Worm (Caenorhabditis elegans) whole organism, young adult: ENCODE results near the gene egl-21.

ENCODE experiments used
- B0019.2 ChIP-seq: fragments of 200-800 bp; sonication (Bioruptor generic); conservative IDR thresholded peaks from 2 replicates; pipeline ENCODE4 v1.3.6; 2022; ENCODE audit warnings: missing genetic modification reagents, missing genetic modification characterization, missing compliant biosample characterization
- B0261.1 ChIP-seq: sonication (generic microtip); optimal IDR thresholded peaks from 2 replicates; lab custom pipeline; 2016; ENCODE audit warnings: mild to moderate bottlenecking, missing genetic modification characterization, moderate library complexity, missing compliant biosample characterization
- B0336.3 ChIP-seq: fragments of 200-800 bp; sonication (Bioruptor generic); IDR thresholded peaks from 2 replicates; pipeline ENCODE4 v1.3.6; 2022; ENCODE audit warnings: missing genetic modification characterization, missing compliant biosample characterization
- C06A6.2 ChIP-seq: fragments of 200-800 bp; sonication (Bioruptor generic); conservative IDR thresholded peaks from 2 replicates; pipeline ENCODE4 v1.3.6; 2022; ENCODE audit warnings: missing genetic modification characterization, missing compliant biosample characterization
- D2030.7 ChIP-seq: fragments of 200-800 bp; sonication (Bioruptor generic); IDR thresholded peaks from 2 replicates; pipeline ENCODE4 v1.3.6; 2022; ENCODE audit warnings: missing genetic modification reagents, missing genetic modification characterization, missing compliant biosample characterization
- F10E7.11 ChIP-seq: sonication (generic microtip); optimal IDR thresholded peaks from 2 replicates; lab custom pipeline; 2017; ENCODE audit warnings: mild to moderate bottlenecking, missing genetic modification characterization, moderate library complexity, missing compliant biosample characterization
- F37B4.10 ChIP-seq: fragments of 200-800 bp; sonication (Bioruptor generic); IDR thresholded peaks from 2 replicates; pipeline ENCODE4 v1.3.6; 2022; ENCODE audit warnings: missing genetic modification characterization, missing compliant biosample characterization
- F39B2.1 ChIP-seq: fragments of 200-800 bp; sonication (Bioruptor generic); IDR thresholded peaks from 2 replicates; pipeline ENCODE4 v1.3.6; 2022; ENCODE audit warnings: missing genetic modification reagents, missing genetic modification characterization, missing compliant biosample characterization
- F52B5.7 ChIP-seq: sonication (generic microtip); optimal IDR thresholded peaks from 2 replicates; lab custom pipeline; 2016; ENCODE audit warnings: mild to moderate bottlenecking, missing genetic modification characterization, missing compliant biosample characterization
- K11D2.4 ChIP-seq: fragments of 200-800 bp; sonication (Bioruptor generic); IDR thresholded peaks from 2 replicates; pipeline ENCODE4 v1.3.6; 2022; ENCODE audit warnings: missing genetic modification reagents, missing genetic modification characterization, missing compliant biosample characterization
- K12H6.12 ChIP-seq: fragments of 200-800 bp; sonication (Bioruptor generic); optimal IDR thresholded peaks from 2 replicates; lab custom pipeline; 2018; ENCODE audit warnings: mild to moderate bottlenecking, missing genetic modification characterization, missing compliant biosample characterization
- Y53F4B.3 ChIP-seq: fragments of 200-800 bp; sonication (Bioruptor generic); IDR thresholded peaks from 2 replicates; pipeline ENCODE4 v1.3.6; 2022; ENCODE audit warnings: missing genetic modification reagents, missing genetic modification characterization, missing compliant biosample characterization
- Y53G8AR.9 ChIP-seq: fragments of 200-800 bp; sonication (Bioruptor generic); conservative IDR thresholded peaks from 2 replicates; pipeline ENCODE4 v1.3.6; 2022; ENCODE audit warnings: missing genetic modification reagents, missing genetic modification characterization, missing compliant biosample characterization
- Y67H2A.10 ChIP-seq: fragments of 200-800 bp; sonication (Bioruptor generic); conservative IDR thresholded peaks from 2 replicates; pipeline ENCODE4 v1.3.6; 2022; ENCODE audit warnings: missing genetic modification reagents, missing genetic modification characterization, missing compliant biosample characterization
- Y79H2A.3 ChIP-seq: fragments of 200-800 bp; sonication (Bioruptor generic); conservative IDR thresholded peaks from 2 replicates; pipeline ENCODE4 v1.3.6; 2022; ENCODE audit warnings: missing genetic modification reagents, missing genetic modification characterization, missing compliant biosample characterization
- akir-1 ChIP-seq: fragments of 200-800 bp; sonication (Bioruptor generic); optimal IDR thresholded peaks from 2 replicates; lab custom pipeline; 2018; ENCODE audit warnings: mild to moderate bottlenecking, missing genetic modification characterization, moderate library complexity, missing compliant biosample characterization
- aptf-2 ChIP-seq: fragments of 200-800 bp; sonication (Bioruptor generic); conservative IDR thresholded peaks from 2 replicates; pipeline ENCODE4 v1.3.6; 2022; ENCODE audit warnings: missing genetic modification reagents, missing genetic modification characterization, missing compliant biosample characterization
- atf-7 ChIP-seq: sonication (generic microtip); optimal IDR thresholded peaks from 2 replicates; lab custom pipeline; 2017; ENCODE audit warnings: mild to moderate bottlenecking, missing genetic modification characterization, missing compliant biosample characterization
- athp-1 ChIP-seq: sonication (generic microtip); optimal IDR thresholded peaks from 2 replicates; lab custom pipeline; 2017; ENCODE audit warnings: mild to moderate bottlenecking, missing genetic modification characterization, missing compliant biosample characterization
- attf-3 ChIP-seq: fragments of 200-800 bp; sonication (Bioruptor generic); conservative IDR thresholded peaks from 2 replicates; pipeline ENCODE4 v1.3.6; 2022; ENCODE audit warnings: missing genetic modification reagents, missing genetic modification characterization, missing compliant biosample characterization
- attf-6 ChIP-seq: fragments of 200-800 bp; sonication (Bioruptor generic); IDR thresholded peaks from 2 replicates; pipeline ENCODE4 v1.3.6; 2022; ENCODE audit warnings: missing genetic modification reagents, missing genetic modification characterization, missing compliant biosample characterization
- bed-2 ChIP-seq: fragments of 200-800 bp; sonication (Bioruptor generic); IDR thresholded peaks from 2 replicates; pipeline ENCODE4 v1.3.6; 2022; ENCODE audit warnings: missing genetic modification reagents, missing genetic modification characterization, missing compliant biosample characterization
- cebp-2 ChIP-seq: fragments of 200-800 bp; sonication (Bioruptor generic); IDR thresholded peaks from 2 replicates; pipeline ENCODE4 v1.3.6; 2022; ENCODE audit warnings: missing genetic modification characterization, missing compliant biosample characterization
- ceh-100 ChIP-seq: fragments of 200-800 bp; sonication (Bioruptor generic); IDR thresholded peaks from 2 replicates; pipeline ENCODE4 v1.3.6; 2022; ENCODE audit warnings: missing genetic modification reagents, missing genetic modification characterization, missing compliant biosample characterization
- ceh-27 ChIP-seq: fragments of 200-800 bp; sonication (Bioruptor generic); optimal IDR thresholded peaks from 2 replicates; lab custom pipeline; 2018; ENCODE audit warnings: mild to moderate bottlenecking, missing genetic modification characterization, moderate library complexity, missing compliant biosample characterization
- chd-7 ChIP-seq: sonication (generic microtip); optimal IDR thresholded peaks from 2 replicates; lab custom pipeline; 2016; ENCODE audit warnings: mild to moderate bottlenecking, missing genetic modification characterization, moderate library complexity, missing compliant biosample characterization
- dox-1 ChIP-seq: fragments of 200-800 bp; sonication (Bioruptor generic); IDR thresholded peaks from 2 replicates; pipeline ENCODE4 v1.3.6; 2022; ENCODE audit warnings: missing genetic modification reagents, missing genetic modification characterization, missing compliant biosample characterization
- dpl-1 ChIP-seq: fragments of 150-350 bp; optimal IDR thresholded peaks from 2 replicates; lab custom pipeline; 2014; ENCODE audit warnings: missing biosample characterization, missing genetic modification reagents, missing genetic modification characterization
- efl-1 ChIP-seq: fragments of 150-350 bp; optimal IDR thresholded peaks from 2 replicates; lab custom pipeline; 2014; ENCODE audit warnings: missing biosample characterization, missing genetic modification reagents, missing genetic modification characterization
- egl-44 ChIP-seq: fragments of 200-800 bp; sonication (Bioruptor generic); IDR thresholded peaks from 2 replicates; pipeline ENCODE4 v1.3.6; 2022; ENCODE audit warnings: missing genetic modification reagents, missing genetic modification characterization, missing compliant biosample characterization
- hmg-20 ChIP-seq: fragments of 200-800 bp; sonication (Bioruptor generic); IDR thresholded peaks from 2 replicates; pipeline ENCODE4 v1.3.6; 2022; ENCODE audit warnings: missing genetic modification reagents, missing genetic modification characterization, missing compliant biosample characterization
- lag-1 ChIP-seq: fragments of 200-800 bp; sonication (Bioruptor generic); IDR thresholded peaks from 2 replicates; pipeline ENCODE4 v1.3.6; 2022; ENCODE audit warnings: missing genetic modification reagents, missing genetic modification characterization, missing compliant biosample characterization
- let-526 ChIP-seq: fragments of 200-800 bp; sonication (Bioruptor generic); IDR thresholded peaks from 2 replicates; pipeline ENCODE4 v1.3.6; 2022; ENCODE audit warnings: missing genetic modification reagents, missing genetic modification characterization, missing compliant biosample characterization
- lin-35 ChIP-seq, 3 experiments: fragments of 150-350 bp in 2 of 3; sonication (generic microtip) in 1 of 3; optimal IDR thresholded peaks; 2 replicates each; lab custom pipeline; 2014 to 2018; ENCODE audit warnings: missing biosample characterization in 3 of 3, missing genetic modification characterization in 3 of 3, missing genetic modification reagents in 3 of 3
- lsl-1 ChIP-seq: fragments of 200-800 bp; sonication (Bioruptor generic); optimal IDR thresholded peaks from 2 replicates; lab custom pipeline; 2018; ENCODE audit warnings: mild to moderate bottlenecking, missing genetic modification characterization, moderate library complexity, missing compliant biosample characterization
- madf-3 ChIP-seq: fragments of 200-800 bp; sonication (Bioruptor generic); IDR thresholded peaks from 2 replicates; pipeline ENCODE4 v1.3.6; 2022; ENCODE audit warnings: missing genetic modification reagents, missing genetic modification characterization, missing compliant biosample characterization
- mcd-1 ChIP-seq: fragments of 200-800 bp; sonication (Bioruptor generic); IDR thresholded peaks from 2 replicates; pipeline ENCODE4 v1.3.6; 2022; ENCODE audit warnings: missing genetic modification reagents, missing genetic modification characterization, missing compliant biosample characterization
- nfya-1 ChIP-seq: sonication (generic microtip); optimal IDR thresholded peaks from 2 replicates; lab custom pipeline; 2017; ENCODE audit warnings: antibody characterized with exemption, missing compliant biosample characterization, missing genetic modification characterization, borderline replicate concordance; ENCODE audit not compliant: insufficient read depth
- nfyb-1 ChIP-seq: fragments of 200-800 bp; sonication (Bioruptor generic); IDR thresholded peaks from 2 replicates; pipeline ENCODE4 v1.3.6; 2022; ENCODE audit warnings: missing genetic modification reagents, missing genetic modification characterization, missing compliant biosample characterization
- nhr-120 ChIP-seq: fragments of 200-800 bp; sonication (Bioruptor generic); IDR thresholded peaks from 2 replicates; pipeline ENCODE4 v1.3.6; 2022; ENCODE audit warnings: missing genetic modification characterization, missing compliant biosample characterization
- nhr-27 ChIP-seq: fragments of 200-800 bp; sonication (Bioruptor generic); optimal IDR thresholded peaks from 2 replicates; lab custom pipeline; 2018; ENCODE audit warnings: mild to moderate bottlenecking, missing genetic modification characterization, moderate library complexity, missing compliant biosample characterization
- rpc-1 ChIP-seq, 2 experiments: fragments of 150-350 bp in 1 of 2; sonication (generic microtip) in 1 of 2; optimal IDR thresholded peaks; 2 replicates each; lab custom pipeline; 2014 to 2018; ENCODE audit warnings: missing biosample characterization in 1 of 2, missing genetic modification characterization in 1 of 2, missing genetic modification reagents in 1 of 2, missing genotype in 1 of 2
- snpc-4 ChIP-seq, 5 experiments: fragments of 150-350 bp in 1 of 5; sonication (generic microtip) in 4 of 5; optimal IDR thresholded peaks; 2 replicates each; lab custom pipeline; 2014 to 2018; ENCODE audit warnings: missing genetic modification characterization in 5 of 5, missing biosample characterization in 3 of 5, antibody characterized with exemption in 2 of 5, mild to moderate bottlenecking in 2 of 5, missing compliant biosample characterization in 2 of 5, missing genotype in 2 of 5, moderate library complexity in 2 of 5, missing genetic modification reagents in 1 of 5
- somi-1 ChIP-seq: fragments of 200-800 bp; sonication (Bioruptor generic); optimal IDR thresholded peaks from 2 replicates; lab custom pipeline; 2018; ENCODE audit warnings: mild to moderate bottlenecking, missing genetic modification characterization, missing compliant biosample characterization
- zfh-2 ChIP-seq: fragments of 200-800 bp; sonication (Bioruptor generic); conservative IDR thresholded peaks from 2 replicates; pipeline ENCODE4 v1.3.6; 2022; ENCODE audit warnings: missing genetic modification reagents, missing genetic modification characterization, missing compliant biosample characterization
- ztf-18 ChIP-seq: sonication (generic microtip); optimal IDR thresholded peaks from 2 replicates; lab custom pipeline; 2016; ENCODE audit warnings: missing genotype, mild to moderate bottlenecking, missing genetic modification characterization, missing compliant biosample characterization
- ztf-22 ChIP-seq: fragments of 200-800 bp; sonication (Bioruptor generic); optimal IDR thresholded peaks from 2 replicates; lab custom pipeline; 2018; ENCODE audit warnings: mild to moderate bottlenecking, missing genetic modification characterization, moderate library complexity, missing compliant biosample characterization
- ztf-26 ChIP-seq: sonication (generic microtip); optimal IDR thresholded peaks from 2 replicates; lab custom pipeline; 2017; ENCODE audit warnings: missing genetic modification characterization, missing compliant biosample characterization
- ztf-3 ChIP-seq: fragments of 200-800 bp; sonication (Bioruptor generic); optimal IDR thresholded peaks from 2 replicates; lab custom pipeline; 2018; ENCODE audit warnings: mild to moderate bottlenecking, missing genetic modification characterization, missing compliant biosample characterization

Gene egl-21

ce11 chrIV:10481695-10482094 lies at the start of gene egl-21:
TSS of gene egl-21 (minus strand) at chrIV:10481844.
- TF ChIP-seq let-526 (GFP tag; lab: Robert Waterston, UW), result no peak
- no peak for TF ChIP-seq F39B2.1 (GFP tag; lab: Robert Waterston, UW)
- TF ChIP-seq snpc-4 (GFP tag; optimal IDR thresholded peaks at IDR 0.05; lab: Kevin White, UChicago), result no peak
- TF ChIP-seq snpc-4 (tag; optimal IDR thresholded peaks at IDR 0.05; lab: Kevin White, UChicago), result no peak
- TF ChIP-seq F37B4.10 (GFP tag; lab: Robert Waterston, UW), result no peak
- TF ChIP-seq D2030.7 (GFP tag; lab: Robert Waterston, UW), result no peak
- peak; percentile 2 for TF ChIP-seq atf-7 (tag; lab: Kevin White, UChicago)
- no peak for TF ChIP-seq Y53F4B.3 (GFP tag; lab: Robert Waterston, UW)
- no peak for TF ChIP-seq nfya-1 (tag; lab: Kevin White, UChicago)
- TF ChIP-seq hmg-20 (GFP tag; lab: Robert Waterston, UW), result no peak
- no peak for TF ChIP-seq B0261.1 (tag; lab: Kevin White, UChicago)
- no peak for TF ChIP-seq Y53G8AR.9
- no peak for TF ChIP-seq K11D2.4 (GFP tag; lab: Robert Waterston, UW)
- TF ChIP-seq rpc-1 (optimal IDR thresholded peaks at IDR 0.05; lab: Kevin White, UChicago), result no peak
- TF ChIP-seq rpc-1 (tag; optimal IDR thresholded peaks at IDR 0.05; lab: Kevin White, UChicago), result no peak
- TF ChIP-seq lag-1 (GFP tag; lab: Robert Waterston, UW), result no peak
- no peak for TF ChIP-seq B0336.3 (GFP tag; lab: Robert Waterston, UW)
- TF ChIP-seq madf-3, result no peak
- no peak for TF ChIP-seq dox-1 (GFP tag; lab: Robert Waterston, UW)
- no peak for TF ChIP-seq B0019.2 (GFP tag; lab: Robert Waterston, UW)
- TF ChIP-seq lsl-1, result no peak
- no peak for TF ChIP-seq ztf-18 (tag; lab: Kevin White, UChicago)
- TF ChIP-seq efl-1 (GFP tag; lab: Kevin White, UChicago), result no peak
- no peak for TF ChIP-seq nfyb-1 (GFP tag; lab: Robert Waterston, UW)
- peak; percentile 18; the same call in 1 of the 2 replicates for TF ChIP-seq mcd-1 (GFP tag; lab: Robert Waterston, UW)
- peak; percentile 42 for TF ChIP-seq ceh-27 (GFP tag; lab: Kevin White, UChicago)
- TF ChIP-seq C06A6.2 (GFP tag; lab: Robert Waterston, UW), result no peak
- TF ChIP-seq aptf-2 (GFP tag; lab: Robert Waterston, UW), result no peak
- no peak for TF ChIP-seq attf-6 (GFP tag; lab: Robert Waterston, UW)
- no peak for TF ChIP-seq akir-1 (GFP tag; lab: Kevin White, UChicago)
- no peak for TF ChIP-seq F52B5.7 (tag; lab: Kevin White, UChicago)
- TF ChIP-seq K12H6.12 (tag; lab: Kevin White, UChicago), result peak; percentile 60
- no peak for TF ChIP-seq ztf-3 (GFP tag; lab: Kevin White, UChicago)
- peak; percentile 46 for TF ChIP-seq somi-1 (GFP tag; lab: Kevin White, UChicago)
- no peak for TF ChIP-seq bed-2 (GFP tag; lab: Robert Waterston, UW)
- no peak for TF ChIP-seq nhr-120 (GFP tag; lab: Robert Waterston, UW)
- no peak for TF ChIP-seq ztf-22 (GFP tag; lab: Kevin White, UChicago)
- no peak for TF ChIP-seq cebp-2 (GFP tag; lab: Robert Waterston, UW)
- no peak for TF ChIP-seq athp-1 (tag; lab: Kevin White, UChicago)
- TF ChIP-seq lin-35 (GFP tag; optimal IDR thresholded peaks at IDR 0.05; lab: Kevin White, UChicago), result no peak
- TF ChIP-seq ceh-100 (GFP tag; lab: Robert Waterston, UW), result no peak
- TF ChIP-seq egl-44 (GFP tag; lab: Robert Waterston, UW), result no peak
- TF ChIP-seq chd-7, result no peak
- no peak for TF ChIP-seq nhr-27 (tag; lab: Kevin White, UChicago)
- TF ChIP-seq attf-3 (GFP tag; lab: Robert Waterston, UW), result no peak
- peak; percentile 76 for TF ChIP-seq zfh-2
- no peak for TF ChIP-seq Y67H2A.10 (GFP tag; lab: Robert Waterston, UW)
- TF ChIP-seq ztf-26 (tag; lab: Kevin White, UChicago), result no peak
- TF ChIP-seq F10E7.11 (tag; lab: Kevin White, UChicago), result no peak
- no peak for TF ChIP-seq Y79H2A.3 (GFP tag; lab: Robert Waterston, UW)
- TF ChIP-seq dpl-1 (GFP tag; lab: Kevin White, UChicago), result no peak
